Fruit fly (Drosophila melanogaster) whole organism, embryonic: ENCODE data around the gene NimC1.

Source experiments
- Ada2b ChIP-seq: fragments of 200-800 bp; sonication (Bioruptor generic); IDR thresholded peaks from 2 replicates; pipeline ENCODE4 v1.3.6; 2022; ENCODE audit warnings: missing biosample characterization, missing genetic modification characterization
- Atf6 ChIP-seq: fragments of 200-800 bp; sonication (Bioruptor generic); IDR thresholded peaks from 2 replicates; pipeline ENCODE4 v1.3.6; 2022; ENCODE audit warnings: missing biosample characterization, missing genetic modification characterization
- Bdp1 ChIP-seq: fragments of 200-800 bp; sonication (Bioruptor generic); optimal IDR thresholded peaks from 3 replicates; lab custom pipeline; 2016; ENCODE audit warnings: missing biosample characterization, missing genetic modification characterization
- C15 ChIP-seq: fragments of 200-800 bp; sonication (Bioruptor generic); IDR thresholded peaks from 3 replicates; pipeline ENCODE4 v1.3.6; 2022; ENCODE audit warnings: missing biosample characterization, missing genetic modification characterization
- CG10209 ChIP-seq: fragments of 200-800 bp; sonication (Bioruptor generic); optimal IDR thresholded peaks from 3 replicates; lab custom pipeline; 2017; ENCODE audit warnings: missing biosample characterization, mild to moderate bottlenecking, missing genetic modification characterization, missing genetic modification reagents
- CG1024 ChIP-seq: fragments of 200-800 bp; sonication (Bioruptor generic); IDR thresholded peaks from 2 replicates; pipeline ENCODE4 v1.3.6; 2022; ENCODE audit warnings: missing biosample characterization, missing genetic modification characterization
- CG10321 ChIP-seq: fragments of 200-800 bp; sonication (Bioruptor generic); IDR thresholded peaks from 2 replicates; pipeline ENCODE4 v1.3.6; 2022; ENCODE audit warnings: missing biosample characterization, missing genetic modification characterization
- CG11723 ChIP-seq: fragments of 200-800 bp; sonication (Bioruptor generic); optimal IDR thresholded peaks from 2 replicates; lab custom pipeline; 2017; ENCODE audit warnings: missing biosample characterization, mild to moderate bottlenecking, missing genetic modification characterization
- CG12769 ChIP-seq: fragments of 200-800 bp; sonication (Bioruptor generic); optimal IDR thresholded peaks from 2 replicates; lab custom pipeline; 2019; ENCODE audit warnings: missing biosample characterization, mild to moderate bottlenecking, missing genetic modification characterization, moderate library complexity
- CG17328 ChIP-seq: fragments of 200-800 bp; sonication (Bioruptor generic); IDR thresholded peaks from 2 replicates; pipeline ENCODE4 v1.3.6; 2022; ENCODE audit warnings: missing biosample characterization, missing genetic modification characterization
- CG17385 ChIP-seq: fragments of 200-800 bp; sonication (Bioruptor generic); optimal IDR thresholded peaks from 3 replicates; lab custom pipeline; 2018; ENCODE audit warnings: missing biosample characterization, mild to moderate bottlenecking, missing genetic modification characterization
- CG2875 ChIP-seq: fragments of 200-800 bp; sonication (Bioruptor generic); optimal IDR thresholded peaks from 2 replicates; lab custom pipeline; 2017; ENCODE audit warnings: missing biosample characterization, mild to moderate bottlenecking, missing genetic modification characterization, missing genetic modification reagents
- CG30020 ChIP-seq: fragments of 200-800 bp; optimal IDR thresholded peaks from 2 replicates; lab custom pipeline; 2019; ENCODE audit warnings: missing biosample characterization, mild to moderate bottlenecking, missing genetic modification characterization, moderate library complexity
- CG3838 ChIP-seq: fragments of 200-800 bp; sonication (Bioruptor generic); optimal IDR thresholded peaks from 3 replicates; lab custom pipeline; 2016; ENCODE audit warnings: missing biosample characterization, missing genetic modification characterization
- CG4360 ChIP-seq: fragments of 200-800 bp; sonication (Bioruptor generic); IDR thresholded peaks from 2 replicates; pipeline ENCODE4 v1.3.6; 2022; ENCODE audit warnings: missing biosample characterization, missing genetic modification characterization
- CG4707 ChIP-seq: fragments of 200-800 bp; sonication (Bioruptor generic); optimal IDR thresholded peaks from 2 replicates; lab custom pipeline; 2018; ENCODE audit warnings: missing biosample characterization, mild to moderate bottlenecking, missing genetic modification characterization, moderate library complexity
- CG4820 ChIP-seq: fragments of 200-800 bp; sonication (Bioruptor generic); optimal IDR thresholded peaks from 3 replicates; lab custom pipeline; 2016; ENCODE audit warnings: missing biosample characterization, missing genetic modification characterization
- CG5953 ChIP-seq: fragments of 200-800 bp; sonication (Bioruptor generic); IDR thresholded peaks from 2 replicates; pipeline ENCODE4 v1.3.6; 2022; ENCODE audit warnings: missing biosample characterization, missing genetic modification characterization
- CG6791 ChIP-seq: fragments of 200-800 bp; sonication (Bioruptor generic); IDR thresholded peaks from 3 replicates; pipeline ENCODE4 v1.3.6; 2022; ENCODE audit warnings: missing biosample characterization, missing genetic modification characterization; ENCODE audit not compliant: partially characterized antibody
- CG7963 ChIP-seq: fragments of 200-800 bp; sonication (Bioruptor generic); IDR thresholded peaks from 3 replicates; pipeline ENCODE4 v1.3.6; 2022; ENCODE audit warnings: missing biosample characterization, missing genetic modification characterization; ENCODE audit not compliant: partially characterized antibody
- CG8944 ChIP-seq: fragments of 200-800 bp; sonication (Bioruptor generic); optimal IDR thresholded peaks from 3 replicates; lab custom pipeline; 2016; ENCODE audit warnings: missing biosample characterization, missing genetic modification characterization
- Camta ChIP-seq: fragments of 200-800 bp; sonication (Bioruptor generic); optimal IDR thresholded peaks from 2 replicates; lab custom pipeline; 2016; ENCODE audit warnings: missing biosample characterization, missing genetic modification characterization
- D19B ChIP-seq: fragments of 200-800 bp; sonication (Bioruptor generic); optimal IDR thresholded peaks from 2 replicates; lab custom pipeline; 2017; ENCODE audit warnings: missing biosample characterization, mild to moderate bottlenecking, missing genetic modification characterization
- Elba2 ChIP-seq: fragments of 200-800 bp; sonication (Bioruptor generic); optimal IDR thresholded peaks from 3 replicates; lab custom pipeline; 2016; ENCODE audit warnings: missing biosample characterization, missing genetic modification characterization
- Gsc ChIP-seq: fragments of 200-800 bp; sonication (Bioruptor generic); IDR thresholded peaks from 2 replicates; pipeline ENCODE4 v1.3.6; 2022; ENCODE audit warnings: missing biosample characterization, missing genetic modification characterization
- Gug ChIP-seq: fragments of 200-800 bp; sonication (Bioruptor generic); IDR thresholded peaks from 4 replicates; pipeline ENCODE4 v1.3.6; 2022; ENCODE audit warnings: missing biosample characterization, missing genetic modification characterization
- Opbp ChIP-seq: fragments of 200-800 bp; sonication (Bioruptor generic); IDR thresholded peaks from 3 replicates; pipeline ENCODE4 v1.3.6; 2022; ENCODE audit warnings: missing biosample characterization, missing genetic modification characterization; ENCODE audit not compliant: partially characterized antibody
- Spps ChIP-seq: fragments of 200-800 bp; sonication (Bioruptor generic); optimal IDR thresholded peaks from 2 replicates; lab custom pipeline; 2018; ENCODE audit warnings: missing biosample characterization, mild to moderate bottlenecking, missing genetic modification characterization
- Ssrp ChIP-seq: fragments of 200-800 bp; sonication (Bioruptor generic); optimal IDR thresholded peaks from 2 replicates; lab custom pipeline; 2018; ENCODE audit warnings: missing biosample characterization, mild to moderate bottlenecking, missing genetic modification characterization, moderate library complexity
- aop ChIP-seq: fragments of 200-800 bp; sonication (Bioruptor generic); IDR thresholded peaks from 2 replicates; pipeline ENCODE4 v1.3.6; 2022; ENCODE audit warnings: missing biosample characterization, missing genetic modification characterization
- az2 ChIP-seq: fragments of 200-800 bp; sonication (Bioruptor generic); optimal IDR thresholded peaks from 3 replicates; lab custom pipeline; 2016; ENCODE audit warnings: missing biosample characterization, missing genetic modification characterization
- btn ChIP-seq: fragments of 200-800 bp; sonication (Bioruptor generic); optimal IDR thresholded peaks from 2 replicates; lab custom pipeline; 2016; ENCODE audit warnings: missing biosample characterization, missing genetic modification characterization
- dm ChIP-seq: fragments of 200-800 bp; sonication (Bioruptor generic); optimal IDR thresholded peaks from 3 replicates; lab custom pipeline; 2016; ENCODE audit warnings: missing biosample characterization, missing genetic modification characterization
- dmrt11E ChIP-seq: fragments of 200-800 bp; sonication (Bioruptor generic); optimal IDR thresholded peaks from 3 replicates; lab custom pipeline; 2018; ENCODE audit warnings: missing biosample characterization, mild to moderate bottlenecking, missing genetic modification characterization, moderate library complexity
- dpn ChIP-seq, 2 experiments: fragments of 200-800 bp; sonication (Bioruptor generic); optimal IDR thresholded peaks; 3 replicates each; lab custom pipeline; 2016; ENCODE audit warnings: missing biosample characterization in 2 of 2, missing genetic modification characterization in 2 of 2
- gce ChIP-seq: fragments of 200-800 bp; sonication (Bioruptor generic); IDR thresholded peaks from 3 replicates; pipeline ENCODE4 v1.3.6; 2022; ENCODE audit warnings: missing biosample characterization, missing genetic modification characterization
- gt ChIP-seq: fragments of 200-800 bp; sonication (Bioruptor generic); IDR thresholded peaks from 2 replicates; pipeline ENCODE4 v1.3.6; 2022; ENCODE audit warnings: missing biosample characterization, missing genetic modification characterization
- lmd ChIP-seq: fragments of 200-800 bp; sonication (Bioruptor generic); IDR thresholded peaks from 2 replicates; pipeline ENCODE4 v1.3.6; 2022; ENCODE audit warnings: missing biosample characterization, missing genetic modification characterization
- nom ChIP-seq: fragments of 200-800 bp; sonication (Bioruptor generic); optimal IDR thresholded peaks from 2 replicates; lab custom pipeline; 2017; ENCODE audit warnings: missing biosample characterization, missing genetic modification characterization, mild to moderate bottlenecking, moderate library complexity, missing genetic modification reagents
- salm ChIP-seq: fragments of 200-800 bp; sonication (Bioruptor generic); optimal IDR thresholded peaks from 2 replicates; lab custom pipeline; 2018; ENCODE audit warnings: missing biosample characterization, mild to moderate bottlenecking, missing genetic modification characterization
- scrt ChIP-seq: fragments of 200-800 bp; sonication (Bioruptor generic); optimal IDR thresholded peaks from 2 replicates; lab custom pipeline; 2018; ENCODE audit warnings: missing biosample characterization, mild to moderate bottlenecking, missing genetic modification characterization, moderate library complexity
- sd ChIP-seq: fragments of 200-800 bp; sonication (Bioruptor generic); optimal IDR thresholded peaks from 3 replicates; lab custom pipeline; 2018; ENCODE audit warnings: missing biosample characterization, mild to moderate bottlenecking, missing genetic modification characterization, moderate library complexity
- sim ChIP-seq: fragments of 200-800 bp; sonication (Bioruptor generic); IDR thresholded peaks from 2 replicates; pipeline ENCODE4 v1.3.6; 2022; ENCODE audit warnings: missing biosample characterization, missing genetic modification characterization
- sisA ChIP-seq: fragments of 200-800 bp; sonication (Bioruptor generic); IDR thresholded peaks from 2 replicates; pipeline ENCODE4 v1.3.6; 2022; ENCODE audit warnings: missing biosample characterization, missing genetic modification characterization
- tgo ChIP-seq: fragments of 200-800 bp; sonication (Bioruptor generic); IDR thresholded peaks from 3 replicates; pipeline ENCODE4 v1.3.6; 2022; ENCODE audit warnings: missing biosample characterization, missing genetic modification characterization
- twi ChIP-seq: fragments of 200-800 bp; optimal IDR thresholded peaks from 2 replicates; lab custom pipeline; 2019; ENCODE audit warnings: missing biosample characterization, mild to moderate bottlenecking, missing genetic modification characterization, moderate library complexity
- tx ChIP-seq: fragments of 200-800 bp; sonication (Bioruptor generic); optimal IDR thresholded peaks from 2 replicates; lab custom pipeline; 2016; ENCODE audit warnings: missing biosample characterization, missing genetic modification characterization
- usp ChIP-seq: fragments of >200 bp; optimal IDR thresholded peaks from 2 replicates; lab custom pipeline; 2017; ENCODE audit warnings: missing biosample characterization, missing genetic modification characterization
- wdn ChIP-seq: fragments of 200-800 bp; sonication (Bioruptor generic); IDR thresholded peaks from 2 replicates; pipeline ENCODE4 v1.3.6; 2022; ENCODE audit warnings: missing biosample characterization, missing genetic modification characterization
- zfh2 ChIP-seq: fragments of 200-800 bp; sonication (Bioruptor generic); optimal IDR thresholded peaks from 2 replicates; lab custom pipeline; 2016; ENCODE audit warnings: missing biosample characterization, missing genetic modification characterization

Gene NimC1

DNA sequence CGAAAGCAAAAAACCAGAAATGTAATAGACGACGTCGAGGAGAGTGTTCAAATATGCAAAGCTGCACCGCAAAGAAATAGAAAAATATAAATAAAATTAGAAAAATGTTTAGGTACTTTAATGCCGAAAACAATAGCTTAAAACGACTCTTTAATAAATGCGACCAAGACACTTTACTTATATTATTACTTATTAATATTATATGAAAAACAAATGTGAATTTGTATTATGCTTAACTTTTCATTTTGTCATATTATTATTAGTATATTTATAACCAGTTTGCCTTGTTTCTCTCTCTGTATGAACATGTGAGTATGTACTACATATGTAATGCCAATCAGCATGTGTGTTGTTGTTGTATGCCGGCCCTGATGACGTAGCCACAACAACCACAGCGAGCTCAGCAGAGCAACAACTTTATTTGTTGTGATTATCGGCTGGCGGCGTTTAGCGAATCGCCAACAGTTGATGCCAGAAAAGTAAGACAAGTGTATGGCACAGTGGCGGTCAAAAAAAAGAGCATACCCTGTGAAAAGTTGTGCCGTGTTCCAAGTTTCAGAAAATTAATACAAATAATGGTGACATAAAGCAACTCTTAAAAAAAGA lies 45.7 kb upstream of the NimC1 start (continued):
- TF ChIP-seq sd (tag; lab: Kevin White, UChicago) (peak; percentile 99), CG4707 (GFP tag; lab: Kevin White, UChicago) (peak; percentile 67), sim (GFP tag; lab: Robert Waterston, UW) (peak; percentile 83), Opbp (no peak), Ssrp (tag; lab: Kevin White, UChicago) (peak; percentile 96), Spps (tag; lab: Kevin White, UChicago) (peak; percentile 91), CG4820 (GFP tag; lab: Kevin White, UChicago) (peak; percentile 73), dm (GFP tag; lab: Kevin White, UChicago) (peak; percentile 41), twi (tag; lab: Kevin White, UChicago) (peak; percentile 97), CG1024 (GFP tag; lab: Robert Waterston, UW) (peak; percentile 42; the same call in 1 of the 2 replicates), aop (no peak), gce (peak; percentile 72; the same call in 1 of the 3 replicates), zfh2 (peak; percentile 61), CG17328 (GFP tag; lab: Robert Waterston, UW) (peak; percentile 89), Elba2 (GFP tag; lab: Kevin White, UChicago) (peak; percentile 16), dpn (GFP tag; optimal IDR thresholded peaks at IDR 0.05; lab: Kevin White, UChicago) (peak; percentile 31 to 86), CG2875 (GFP tag; lab: Kevin White, UChicago) (peak; percentile 92), CG30020 (tag; lab: Kevin White, UChicago) (peak; percentile 80), salm (tag; lab: Kevin White, UChicago) (peak; percentile 95), CG12769 (tag; lab: Kevin White, UChicago) (peak; percentile 69), dmrt11E (tag; lab: Kevin White, UChicago) (peak; percentile 95), Gsc (GFP tag; lab: Robert Waterston, UW) (peak; percentile 49), gt (GFP tag; lab: Robert Waterston, UW) (peak; percentile 79), Bdp1 (GFP tag; lab: Kevin White, UChicago) (peak; percentile 12), CG6791 (GFP tag; lab: Robert Waterston, UW) (no peak), nom (GFP tag; lab: Kevin White, UChicago) (peak; percentile 23), tgo (peak; percentile 93), CG7963 (no peak), Gug (GFP tag; lab: Robert Waterston, UW) (peak; percentile 82), scrt (GFP tag; lab: Kevin White, UChicago) (peak; percentile 91), CG3838 (GFP tag; lab: Kevin White, UChicago) (no peak), btn (no peak), CG5953 (GFP tag; lab: Robert Waterston, UW) (peak; percentile 42; the same call in 1 of the 2 replicates), Atf6 (GFP tag; lab: Robert Waterston, UW) (peak; percentile 93), C15 (GFP tag; lab: Robert Waterston, UW) (peak; percentile 79), CG11723 (GFP tag; lab: Kevin White, UChicago) (peak; percentile 77), CG10321 (GFP tag; lab: Robert Waterston, UW) (peak; percentile 75; the same call in 1 of the 2 replicates), Camta (GFP tag; lab: Kevin White, UChicago) (peak; percentile 63), wdn (GFP tag; lab: Robert Waterston, UW) (peak; percentile 85), Ada2b (peak; percentile 87), lmd (GFP tag; lab: Robert Waterston, UW) (peak; percentile 95), sisA (GFP tag; lab: Robert Waterston, UW) (peak; percentile 88), CG4360 (peak; percentile 95), usp (no peak), D19B (GFP tag; lab: Kevin White, UChicago) (peak; percentile 82), CG10209 (GFP tag; lab: Kevin White, UChicago) (peak; percentile 95), CG17385 (GFP tag; lab: Kevin White, UChicago) (peak; percentile 92), CG8944 (GFP tag; lab: Kevin White, UChicago) (peak; percentile 52), az2 (GFP tag; lab: Kevin White, UChicago) (peak; percentile 81), tx (peak; percentile 39)
